Worm (Caenorhabditis elegans) whole organism, young adult: ENCODE measurements around the gene srd-20.

Experiments
- B0035.1 ChIP-seq: sonication (generic microtip); optimal IDR thresholded peaks from 2 replicates; lab custom pipeline; 2016; ENCODE audit warnings: missing genetic modification characterization, mild to moderate bottlenecking, missing compliant biosample characterization, missing genotype, missing genetic modification reagents
- C17E4.6 ChIP-seq: fragments of 200-800 bp; sonication (Bioruptor generic); IDR thresholded peaks from 2 replicates; pipeline ENCODE4 v1.3.6; 2022; ENCODE audit warnings: missing genetic modification reagents, missing genetic modification characterization, missing compliant biosample characterization
- F22D6.2 ChIP-seq: sonication (generic microtip); optimal IDR thresholded peaks from 2 replicates; lab custom pipeline; 2016; ENCODE audit warnings: mild to moderate bottlenecking, missing genetic modification characterization, missing compliant biosample characterization
- F39B2.1 ChIP-seq: fragments of 200-800 bp; sonication (Bioruptor generic); IDR thresholded peaks from 2 replicates; pipeline ENCODE4 v1.3.6; 2022; ENCODE audit warnings: missing genetic modification reagents, missing genetic modification characterization, missing compliant biosample characterization
- K12H6.12 ChIP-seq: fragments of 200-800 bp; sonication (Bioruptor generic); optimal IDR thresholded peaks from 2 replicates; lab custom pipeline; 2018; ENCODE audit warnings: mild to moderate bottlenecking, missing genetic modification characterization, missing compliant biosample characterization
- T07F8.4 ChIP-seq: sonication (generic microtip); optimal IDR thresholded peaks from 2 replicates; lab custom pipeline; 2016; ENCODE audit warnings: mild to moderate bottlenecking, missing genetic modification characterization, moderate library complexity, missing compliant biosample characterization
- T26A5.8 ChIP-seq: sonication (generic microtip); optimal IDR thresholded peaks from 2 replicates; lab custom pipeline; 2016; ENCODE audit warnings: missing genetic modification characterization, missing compliant biosample characterization
- Y79H2A.3 ChIP-seq: fragments of 200-800 bp; sonication (Bioruptor generic); conservative IDR thresholded peaks from 2 replicates; pipeline ENCODE4 v1.3.6; 2022; ENCODE audit warnings: missing genetic modification reagents, missing genetic modification characterization, missing compliant biosample characterization
- ZK185.1 ChIP-seq: sonication (generic microtip); optimal IDR thresholded peaks from 2 replicates; lab custom pipeline; 2016; ENCODE audit warnings: mild to moderate bottlenecking, missing genetic modification characterization, missing compliant biosample characterization; ENCODE audit not compliant: poor library complexity, severe bottlenecking
- akir-1 ChIP-seq: fragments of 200-800 bp; sonication (Bioruptor generic); optimal IDR thresholded peaks from 2 replicates; lab custom pipeline; 2018; ENCODE audit warnings: mild to moderate bottlenecking, missing genetic modification characterization, moderate library complexity, missing compliant biosample characterization
- atf-7 ChIP-seq: sonication (generic microtip); optimal IDR thresholded peaks from 2 replicates; lab custom pipeline; 2017; ENCODE audit warnings: mild to moderate bottlenecking, missing genetic modification characterization, missing compliant biosample characterization
- attf-3 ChIP-seq: fragments of 200-800 bp; sonication (Bioruptor generic); conservative IDR thresholded peaks from 2 replicates; pipeline ENCODE4 v1.3.6; 2022; ENCODE audit warnings: missing genetic modification reagents, missing genetic modification characterization, missing compliant biosample characterization
- attf-5 ChIP-seq: fragments of 200-800 bp; sonication (Bioruptor generic); optimal IDR thresholded peaks from 2 replicates; lab custom pipeline; 2018; ENCODE audit warnings: mild to moderate bottlenecking, missing genetic modification characterization, missing compliant biosample characterization
- cebp-1 ChIP-seq, 2 experiments: fragments of 200-800 bp in 1 of 2; sonication (Bioruptor generic) in 1 of 2; sonication (generic microtip) in 1 of 2; IDR thresholded peaks in 1 of 2; optimal IDR thresholded peaks in 1 of 2; 2 replicates each; pipeline versions ENCODE4 v1.3.6 to Lab custom; 2017 to 2022; ENCODE audit warnings: missing compliant biosample characterization in 2 of 2, missing genetic modification characterization in 2 of 2, mild to moderate bottlenecking in 1 of 2, missing genetic modification reagents in 1 of 2, moderate library complexity in 1 of 2
- cebp-2 ChIP-seq: fragments of 200-800 bp; sonication (Bioruptor generic); IDR thresholded peaks from 2 replicates; pipeline ENCODE4 v1.3.6; 2022; ENCODE audit warnings: missing genetic modification characterization, missing compliant biosample characterization
- ceh-100 ChIP-seq: fragments of 200-800 bp; sonication (Bioruptor generic); IDR thresholded peaks from 2 replicates; pipeline ENCODE4 v1.3.6; 2022; ENCODE audit warnings: missing genetic modification reagents, missing genetic modification characterization, missing compliant biosample characterization
- ceh-27 ChIP-seq: fragments of 200-800 bp; sonication (Bioruptor generic); optimal IDR thresholded peaks from 2 replicates; lab custom pipeline; 2018; ENCODE audit warnings: mild to moderate bottlenecking, missing genetic modification characterization, moderate library complexity, missing compliant biosample characterization
- ceh-91 ChIP-seq: fragments of 200-800 bp; sonication (Bioruptor generic); IDR thresholded peaks from 2 replicates; pipeline ENCODE4 v1.3.6; 2022; ENCODE audit warnings: missing genetic modification reagents, missing genetic modification characterization, missing compliant biosample characterization
- egrh-3 ChIP-seq: fragments of 200-800 bp; sonication (Bioruptor generic); IDR thresholded peaks from 2 replicates; pipeline ENCODE4 v1.3.6; 2022; ENCODE audit warnings: missing genetic modification reagents, missing genetic modification characterization, missing compliant biosample characterization
- fkh-3 ChIP-seq: sonication (generic microtip); optimal IDR thresholded peaks from 2 replicates; lab custom pipeline; 2016; ENCODE audit warnings: mild to moderate bottlenecking, missing genetic modification characterization, missing compliant biosample characterization
- him-1 ChIP-seq: sonication (generic microtip); optimal IDR thresholded peaks from 2 replicates; lab custom pipeline; 2016; ENCODE audit warnings: missing genotype, missing genetic modification reagents, missing genetic modification characterization, missing compliant biosample characterization
- hsf-1 ChIP-seq: fragments of 200-800 bp; sonication (Bioruptor generic); IDR thresholded peaks from 2 replicates; pipeline ENCODE4 v1.3.6; 2022; ENCODE audit warnings: missing genetic modification reagents, missing genetic modification characterization, missing compliant biosample characterization
- lin-26 ChIP-seq: fragments of 200-800 bp; sonication (Bioruptor generic); IDR thresholded peaks from 2 replicates; pipeline ENCODE4 v1.3.6; 2022; ENCODE audit warnings: missing genetic modification reagents, missing genetic modification characterization, missing compliant biosample characterization
- lin-40 ChIP-seq: sonication (generic microtip); optimal IDR thresholded peaks from 2 replicates; lab custom pipeline; 2016; ENCODE audit warnings: missing genetic modification characterization, mild to moderate bottlenecking, missing compliant biosample characterization, missing genotype, missing genetic modification reagents
- lsl-1 ChIP-seq: fragments of 200-800 bp; sonication (Bioruptor generic); optimal IDR thresholded peaks from 2 replicates; lab custom pipeline; 2018; ENCODE audit warnings: mild to moderate bottlenecking, missing genetic modification characterization, moderate library complexity, missing compliant biosample characterization
- repo-1 ChIP-seq: sonication (generic microtip); optimal IDR thresholded peaks from 2 replicates; lab custom pipeline; 2017; ENCODE audit warnings: mild to moderate bottlenecking, missing genetic modification characterization, missing compliant biosample characterization
- sea-2 ChIP-seq: fragments of 200-800 bp; sonication (Bioruptor generic); IDR thresholded peaks from 2 replicates; pipeline ENCODE4 v1.3.6; 2022; ENCODE audit warnings: missing genetic modification characterization, missing compliant biosample characterization
- snpc-4 ChIP-seq, 5 experiments: fragments of 150-350 bp in 1 of 5; sonication (generic microtip) in 4 of 5; optimal IDR thresholded peaks; 2 replicates each; lab custom pipeline; 2014 to 2018; ENCODE audit warnings: missing genetic modification characterization in 5 of 5, missing biosample characterization in 3 of 5, antibody characterized with exemption in 2 of 5, mild to moderate bottlenecking in 2 of 5, missing compliant biosample characterization in 2 of 5, missing genotype in 2 of 5, moderate library complexity in 2 of 5, missing genetic modification reagents in 1 of 5
- somi-1 ChIP-seq: fragments of 200-800 bp; sonication (Bioruptor generic); optimal IDR thresholded peaks from 2 replicates; lab custom pipeline; 2018; ENCODE audit warnings: mild to moderate bottlenecking, missing genetic modification characterization, missing compliant biosample characterization
- sptf-2 ChIP-seq: fragments of 200-800 bp; sonication (Bioruptor generic); optimal IDR thresholded peaks from 2 replicates; lab custom pipeline; 2018; ENCODE audit warnings: mild to moderate bottlenecking, missing genetic modification characterization, missing compliant biosample characterization
- tbp1 ChIP-seq: fragments of 200-800 bp; sonication (Bioruptor generic); optimal IDR thresholded peaks from 2 replicates; lab custom pipeline; 2018; ENCODE audit warnings: mild to moderate bottlenecking, missing genetic modification characterization, missing compliant biosample characterization
- tbx-9 ChIP-seq: sonication (generic microtip); optimal IDR thresholded peaks from 2 replicates; lab custom pipeline; 2016; ENCODE audit warnings: borderline replicate concordance, missing genetic modification characterization, inconsistent platforms, missing compliant biosample characterization
- unc-130 ChIP-seq: sonication (generic microtip); optimal IDR thresholded peaks from 2 replicates; lab custom pipeline; 2016; ENCODE audit warnings: missing genetic modification reagents, missing genetic modification characterization, missing compliant biosample characterization
- zfh-2 ChIP-seq: fragments of 200-800 bp; sonication (Bioruptor generic); conservative IDR thresholded peaks from 2 replicates; pipeline ENCODE4 v1.3.6; 2022; ENCODE audit warnings: missing genetic modification reagents, missing genetic modification characterization, missing compliant biosample characterization
- ztf-26 ChIP-seq: sonication (generic microtip); optimal IDR thresholded peaks from 2 replicates; lab custom pipeline; 2017; ENCODE audit warnings: missing genetic modification characterization, missing compliant biosample characterization
- ztf-3 ChIP-seq: fragments of 200-800 bp; sonication (Bioruptor generic); optimal IDR thresholded peaks from 2 replicates; lab custom pipeline; 2018; ENCODE audit warnings: mild to moderate bottlenecking, missing genetic modification characterization, missing compliant biosample characterization

srd-20 gene

ce11 chrV:6055289-6055688 lies at the start of gene srd-20:
TSS of gene srd-20 (plus strand) at chrV:6055589.
- TF ChIP-seq ceh-27 (GFP tag; lab: Kevin White, UChicago) (no peak), repo-1 (tag; lab: Kevin White, UChicago) (no peak), Y79H2A.3 (GFP tag; lab: Robert Waterston, UW) (no peak), F22D6.2 (tag; lab: Kevin White, UChicago) (no peak), ceh-91 (GFP tag; lab: Robert Waterston, UW) (no peak), unc-130 (GFP tag; lab: Kevin White, UChicago) (no peak), T26A5.8 (tag; lab: Kevin White, UChicago) (no peak), attf-5 (no peak), cebp-1 (GFP tag; IDR thresholded peaks at IDR 0.05; lab: Robert Waterston, UW) (no peak), cebp-1 (tag; optimal IDR thresholded peaks at IDR 0.05; lab: Kevin White, UChicago) (no peak), lin-40 (no peak), ztf-3 (GFP tag; lab: Kevin White, UChicago) (no peak), ZK185.1 (tag; lab: Kevin White, UChicago) (no peak), K12H6.12 (no peak), tbx-9 (tag; lab: Kevin White, UChicago) (no peak), egrh-3 (no peak), F39B2.1 (GFP tag; lab: Robert Waterston, UW) (no peak), cebp-2 (GFP tag; lab: Robert Waterston, UW) (no peak)

- TF ChIP-seq lin-26 (GFP tag; lab: Robert Waterston, UW) (no peak), C17E4.6 (no peak), tbp1 (no peak), sptf-2 (GFP tag; lab: Kevin White, UChicago) (no peak), zfh-2 (GFP tag; lab: Robert Waterston, UW) (peak; percentile 63; the same call in 1 of the 2 replicates), attf-3 (GFP tag; lab: Robert Waterston, UW) (no peak), hsf-1 (GFP tag; lab: Robert Waterston, UW) (no peak), ztf-26 (tag; lab: Kevin White, UChicago) (no peak)
- TF ChIP-seq, all 124 proteins: peak for 1
These were observed 47.5 kb upstream of the srd-20 start for ce11 chrV:6007927-6008326.

ce11 chrV:6010642-6011041 lies 44.7 kb upstream of the srd-20 start:
- TF ChIP-seq T07F8.4 (no peak), Y79H2A.3 (GFP tag; lab: Robert Waterston, UW) (no peak), somi-1 (no peak), zfh-2 (GFP tag; lab: Robert Waterston, UW) (no peak), him-1 (tag; lab: Kevin White, UChicago) (no peak), atf-7 (tag; lab: Kevin White, UChicago) (no peak), snpc-4 (GFP tag; optimal IDR thresholded peaks at IDR 0.05; lab: Kevin White, UChicago) (no peak), snpc-4 (tag; optimal IDR thresholded peaks at IDR 0.05; lab: Kevin White, UChicago) (no peak), tbp1 (no peak), ceh-100 (GFP tag; lab: Robert Waterston, UW) (no peak), akir-1 (GFP tag; lab: Kevin White, UChicago) (no peak), fkh-3 (tag; lab: Kevin White, UChicago) (no peak), sea-2 (GFP tag; lab: Robert Waterston, UW) (no peak), lsl-1 (GFP tag; lab: Kevin White, UChicago) (no peak), B0035.1 (tag; lab: Kevin White, UChicago) (no peak)
- TF ChIP-seq, all 124 proteins: peak for 0
